Worm (Caenorhabditis elegans): ENCODE data around the gene F32D1.8.

- no peak for TF ChIP-seq zip-2 (tag; optimal IDR thresholded peaks at IDR 0.05)
- TF ChIP-seq mdl-1 (tag; optimal IDR thresholded peaks at IDR 0.05), result no peak
- TF ChIP-seq zip-11 (GFP tag; IDR thresholded peaks at IDR 0.05), result no peak
- TF ChIP-seq ama-1 (optimal IDR thresholded peaks at IDR 0.05), result no peak
- TF ChIP-seq lin-29 (GFP tag; IDR thresholded peaks at IDR 0.05), result no peak
- no peak for TF ChIP-seq hmg-1.1 (GFP tag; IDR thresholded peaks at IDR 0.05)
- no peak for TF ChIP-seq fos-1 (tag; optimal IDR thresholded peaks at IDR 0.05)
- TF ChIP-seq ZK546.5 (tag; optimal IDR thresholded peaks at IDR 0.05), result no peak
- no peak for TF ChIP-seq T20F7.1 (GFP tag; optimal IDR thresholded peaks at IDR 0.05)
Observed at ce11 chrV:4357369-4357768, 20.2 kb downstream of the F32D1.8 start.

Measured in whole organism, L4 larva.